Worm (Caenorhabditis elegans): Measurements from ENCODE around the gene coh-3.

Gene coh-3

ce11 chrV:14468931-14469330 is 11.7 kb downstream of the coh-3 start, which contains the start of gene clec-57:
Gene clec-57, plus strand, starts transcription at chrV:14469231.
- no peak for TF ChIP-seq K12H6.12 (tag; optimal IDR thresholded peaks at IDR 0.05)
- TF ChIP-seq ceh-79 (tag; optimal IDR thresholded peaks at IDR 0.05): no peak

DNA sequence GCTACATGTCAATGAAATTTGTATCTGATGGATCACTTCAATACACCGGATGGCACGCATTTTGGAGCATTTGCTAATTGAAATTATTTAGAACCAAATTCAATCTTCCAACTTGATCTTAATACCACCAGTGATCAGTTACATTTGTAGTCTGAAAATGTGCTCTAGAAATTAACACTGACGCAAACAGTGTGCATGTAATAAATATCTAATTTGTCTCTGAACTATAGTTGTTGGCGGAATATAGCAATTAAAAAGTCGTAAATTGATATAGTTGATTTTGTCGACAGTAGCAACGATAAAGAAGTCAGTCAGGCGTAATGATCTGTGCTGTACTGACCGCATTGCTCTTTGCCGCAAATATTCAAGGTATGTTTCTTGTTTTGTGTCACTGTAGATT is 15.0 kb downstream of the coh-3 start, which contains the start of gene clec-227:
clec-227 (plus strand) TSS at position 301 of the 400 bp plus-strand sequence.
- TF ChIP-seq sea-2 (GFP tag; IDR thresholded peaks at IDR 0.05) (no peak), C17E4.6 (GFP tag; IDR thresholded peaks at IDR 0.05) (no peak), ceh-58 (GFP tag; IDR thresholded peaks at IDR 0.05) (no peak), F23B12.7 (tag; optimal IDR thresholded peaks at IDR 0.05; ENCODE audit: insufficient read depth) (no peak), mes-4 (tag; optimal IDR thresholded peaks at IDR 0.05) (no peak), rec-8 (tag; optimal IDR thresholded peaks at IDR 0.05) (no peak)

ce11 chrV:14474099-14474498 is 16.9 kb downstream of the coh-3 start, which contains the start of gene clec-56:
Gene clec-56, plus strand, starts transcription at chrV:14474399.
- TF ChIP-seq Y95B8A.8 (GFP tag; IDR thresholded peaks at IDR 0.05): no peak
- TF ChIP-seq mes-4 (tag; optimal IDR thresholded peaks at IDR 0.05): no peak
- TF ChIP-seq F52B5.7 (tag; optimal IDR thresholded peaks at IDR 0.05): no peak
- no peak for TF ChIP-seq ceh-27 (GFP tag; optimal IDR thresholded peaks at IDR 0.05)
- TF ChIP-seq nhr-80 (tag; optimal IDR thresholded peaks at IDR 0.05): peak; percentile 24
- no peak for TF ChIP-seq lin-40 (tag; optimal IDR thresholded peaks at IDR 0.05)

- no peak for TF ChIP-seq pha-4 (tag; optimal IDR thresholded peaks at IDR 0.05)
- TF ChIP-seq nhr-80 (tag; optimal IDR thresholded peaks at IDR 0.05): peak; percentile 35
- no peak for TF ChIP-seq B0261.1 (tag; optimal IDR thresholded peaks at IDR 0.05)
- no peak for TF ChIP-seq snpc-3.4 (tag; optimal IDR thresholded peaks at IDR 0.05)
- TF ChIP-seq unc-62 (GFP tag; optimal IDR thresholded peaks at IDR 0.05): no peak
- TF ChIP-seq nhr-179 (tag; optimal IDR thresholded peaks at IDR 0.05): no peak
- no peak for TF ChIP-seq lir-1 (GFP tag; conservative IDR thresholded peaks at IDR 0.05)
These were observed 19.5 kb downstream of the coh-3 start, which contains the start of gene clec-54 for ce11 chrV:14476680-14477079. Gene clec-54, plus strand, starts transcription at chrV:14476903.

ce11 chrV:14478979-14479378 is 21.8 kb downstream of the coh-3 start, which contains the start of gene clec-55:
Gene clec-55, plus strand, starts transcription at chrV:14479279.
- TF ChIP-seq nfyb-1 (GFP tag; IDR thresholded peaks at IDR 0.05) (no peak), hrde-1 (tag; optimal IDR thresholded peaks at IDR 0.05; ENCODE audit: borderline replicate concordance) (no peak), die-1 (tag; optimal IDR thresholded peaks at IDR 0.05) (no peak), ceh-91 (GFP tag; IDR thresholded peaks at IDR 0.05) (no peak), attf-3 (GFP tag; conservative IDR thresholded peaks at IDR 0.05) (no peak), chd-7 (tag; optimal IDR thresholded peaks at IDR 0.05) (no peak), snpc-1.3 (tag; optimal IDR thresholded peaks at IDR 0.05; ENCODE audit: insufficient read depth) (no peak), madf-10 (tag; optimal IDR thresholded peaks at IDR 0.05) (no peak), atf-7 (tag; optimal IDR thresholded peaks at IDR 0.05) (no peak), nhr-80 (tag; optimal IDR thresholded peaks at IDR 0.05) (no peak), him-1 (tag; optimal IDR thresholded peaks at IDR 0.05) (no peak), unc-62 (GFP tag; optimal IDR thresholded peaks at IDR 0.05) (no peak), akir-1 (GFP tag; optimal IDR thresholded peaks at IDR 0.05) (no peak)

- TF ChIP-seq ceh-100 (GFP tag; IDR thresholded peaks at IDR 0.05): no peak
- TF ChIP-seq dox-1 (GFP tag; IDR thresholded peaks at IDR 0.05): no peak
- peak; percentile 51; the same call in 1 of the 2 replicates for TF ChIP-seq egrh-3 (GFP tag; IDR thresholded peaks at IDR 0.05)
- TF ChIP-seq hlh-26 (GFP tag; conservative IDR thresholded peaks at IDR 0.05): no peak
- TF ChIP-seq ztf-22 (GFP tag; optimal IDR thresholded peaks at IDR 0.05): no peak
These were observed 23.3 kb downstream of the coh-3 start for ce11 chrV:14480533-14480932.
